In the genomic region with DNA sequence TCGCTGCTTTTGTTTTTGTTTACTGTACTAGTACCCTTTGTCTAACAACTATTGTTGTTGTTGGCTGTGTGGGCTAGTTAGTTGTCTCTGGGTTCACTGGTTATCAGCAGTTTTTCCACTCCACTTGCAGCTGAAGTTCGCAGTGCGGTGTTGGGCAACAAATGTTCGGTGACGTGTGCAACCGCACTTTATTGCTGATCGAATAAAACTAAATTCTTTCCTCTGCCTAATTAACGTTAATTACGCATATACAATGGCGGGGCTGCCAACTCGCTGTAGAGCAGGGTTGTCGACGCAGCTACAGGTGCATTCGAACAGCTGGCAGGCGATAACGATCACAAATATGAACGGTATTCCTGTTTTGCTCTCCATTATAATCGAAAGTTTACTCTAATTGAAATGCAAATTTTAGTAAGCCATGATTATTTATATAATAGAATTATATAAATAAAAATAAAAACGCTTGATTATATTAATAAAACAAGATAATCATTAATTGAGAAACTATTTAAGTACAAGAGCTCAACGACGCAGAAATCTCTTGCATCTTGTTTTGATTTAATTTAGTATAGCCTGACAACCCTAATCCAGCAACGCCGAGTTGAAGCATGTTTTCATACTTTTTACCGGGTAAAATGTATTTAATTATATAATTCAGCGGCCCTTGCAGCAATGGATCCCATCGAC, we compare ENCODE assay signal across 1 fruit fly cellular context.
A peak's percentile ranks its signal among the peaks of the same experiment; 100 is the strongest.
TF ChIP-seq lines count a peak whose summit lies in the region.

A gene (minus strand): TSS at position 276 of the 687 bp plus-strand sequence.
A gene (plus strand): TSS at position 566 of the 687 bp plus-strand sequence.
A gene (plus strand): TSS at position 566 of the 687 bp plus-strand sequence.

TF ChIP-seq in whole organism, embryonic, 481 proteins besides CTCF, POLR2A, EP300 and RAD21 (continued from another document):
- TF ChIP-seq CG11695 (GFP tag; IDR thresholded peaks at IDR 0.05; lab: Robert Waterston, UW), result peak; percentile 83
- TF ChIP-seq CG18476 (GFP tag; optimal IDR thresholded peaks at IDR 0.05; lab: Kevin White, UChicago), result peak; percentile 71
- no peak for TF ChIP-seq CG1603 (tag; optimal IDR thresholded peaks at IDR 0.05; lab: Kevin White, UChicago)
- peak; percentile 39 for TF ChIP-seq fu2 (GFP tag; optimal IDR thresholded peaks at IDR 0.05; lab: Kevin White, UChicago)
- TF ChIP-seq Mad (GFP tag; optimal IDR thresholded peaks at IDR 0.05; lab: Kevin White, UChicago), result peak; percentile 41
- peak; percentile 86 for TF ChIP-seq CG12104 (GFP tag; optimal IDR thresholded peaks at IDR 0.05; lab: Kevin White, UChicago)
- TF ChIP-seq unpg (GFP tag; optimal IDR thresholded peaks at IDR 0.05; lab: Kevin White, UChicago), result peak; percentile 94
- TF ChIP-seq CG9437 (GFP tag; optimal IDR thresholded peaks at IDR 0.05; lab: Kevin White, UChicago), result peak; percentile 83
- no peak for TF ChIP-seq crc (GFP tag; optimal IDR thresholded peaks at IDR 0.05; lab: Kevin White, UChicago)
- TF ChIP-seq oc (tag; optimal IDR thresholded peaks at IDR 0.05; lab: Kevin White, UChicago), result peak; percentile 84
- TF ChIP-seq CG8765 (GFP tag; IDR thresholded peaks at IDR 0.05; lab: Robert Waterston, UW), result 0 out of 2 replicates have a peak, but pooled peaks have one; percentile 54
- TF ChIP-seq Antp (GFP tag; optimal IDR thresholded peaks at IDR 0.05; lab: Kevin White, UChicago), result peak; percentile 39
- no peak for TF ChIP-seq crol (GFP tag; IDR thresholded peaks at IDR 0.05; lab: Robert Waterston, UW)
- TF ChIP-seq Usf (GFP tag; optimal IDR thresholded peaks at IDR 0.05; lab: Kevin White, UChicago), result peak; percentile 73
- peak; percentile 78 for TF ChIP-seq stc (GFP tag; IDR thresholded peaks at IDR 0.05; lab: Robert Waterston, UW)
- peak; percentile 65 for TF ChIP-seq mirr (GFP tag; optimal IDR thresholded peaks at IDR 0.05; lab: Kevin White, UChicago)
- TF ChIP-seq CG34376 (GFP tag; optimal IDR thresholded peaks at IDR 0.05; lab: Kevin White, UChicago), result peak; percentile 48
- TF ChIP-seq ranshi (GFP tag; IDR thresholded peaks at IDR 0.05; lab: Robert Waterston, UW), result peak; percentile 77; the same call in 1 of the 2 replicates
- peak; percentile 76 for TF ChIP-seq CG14050 (GFP tag; IDR thresholded peaks at IDR 0.05; lab: Robert Waterston, UW)
- peak; percentile 96 for TF ChIP-seq row (GFP tag; IDR thresholded peaks at IDR 0.05; lab: Robert Waterston, UW)
- TF ChIP-seq CG10274 (GFP tag; optimal IDR thresholded peaks at IDR 0.05; lab: Kevin White, UChicago), result no peak
- TF ChIP-seq sisA (GFP tag; IDR thresholded peaks at IDR 0.05; lab: Robert Waterston, UW), result peak; percentile 74
- TF ChIP-seq sob (GFP tag; IDR thresholded peaks at IDR 0.05; lab: Robert Waterston, UW), result peak; percentile 82
- TF ChIP-seq kah (GFP tag; optimal IDR thresholded peaks at IDR 0.05; lab: Kevin White, UChicago), result peak; percentile 87
- peak; percentile 72 for TF ChIP-seq Spps (tag; optimal IDR thresholded peaks at IDR 0.05; lab: Kevin White, UChicago)
- peak; percentile 84 for TF ChIP-seq CG30403 (GFP tag; optimal IDR thresholded peaks at IDR 0.05; lab: Kevin White, UChicago)
- TF ChIP-seq sug (tag; optimal IDR thresholded peaks at IDR 0.05; lab: Kevin White, UChicago), result peak; percentile 93
- TF ChIP-seq zfh2 (GFP tag; optimal IDR thresholded peaks at IDR 0.05; lab: Kevin White, UChicago), result no peak
- TF ChIP-seq zfh1 (GFP tag; IDR thresholded peaks at IDR 0.05; lab: Robert Waterston, UW), result peak; percentile 85
- TF ChIP-seq CG7963 (GFP tag; IDR thresholded peaks at IDR 0.05; lab: Robert Waterston, UW; ENCODE audit: partially characterized antibody), result no peak
- TF ChIP-seq Mes4 (GFP tag; optimal IDR thresholded peaks at IDR 0.05; lab: Kevin White, UChicago), result no peak
- peak; percentile 46; the same call in 1 of the 2 replicates for TF ChIP-seq Nf-YA (GFP tag; IDR thresholded peaks at IDR 0.05; lab: Robert Waterston, UW)
- peak; percentile 82 to 96 for TF ChIP-seq crp (GFP tag; optimal IDR thresholded peaks at IDR 0.05; lab: Kevin White, UChicago)
- TF ChIP-seq CG12744 (GFP tag; optimal IDR thresholded peaks at IDR 0.05; lab: Kevin White, UChicago), result peak; percentile 8
- TF ChIP-seq Doc3 (GFP tag; IDR thresholded peaks at IDR 0.05; lab: Robert Waterston, UW; ENCODE audit: partially characterized antibody), result no peak
- TF ChIP-seq HHEX (GFP tag; optimal IDR thresholded peaks at IDR 0.05; lab: Kevin White, UChicago), result peak; percentile 88
- TF ChIP-seq MBD-R2 (GFP tag; IDR thresholded peaks at IDR 0.05; lab: Robert Waterston, UW), result peak; percentile 84
- peak; percentile 62 for TF ChIP-seq Ets65A (GFP tag; lab: Kevin White, UChicago)
- no peak for TF ChIP-seq fd102C (GFP tag; optimal IDR thresholded peaks at IDR 0.05; lab: Kevin White, UChicago)
- peak; percentile 76 for TF ChIP-seq pzg (GFP tag; optimal IDR thresholded peaks at IDR 0.05; lab: Kevin White, UChicago)
- TF ChIP-seq ro (GFP tag; IDR thresholded peaks at IDR 0.05; lab: Robert Waterston, UW), result peak; percentile 63
- peak in 1 of 3 experiments; percentile 92 for TF ChIP-seq lola (GFP tag; optimal IDR thresholded peaks at IDR 0.05; lab: Kevin White, UChicago)
- peak; percentile 87; the same call in 2 of the 3 replicates for TF ChIP-seq so (GFP tag; IDR thresholded peaks at IDR 0.05; lab: Robert Waterston, UW)
- no peak for TF ChIP-seq tio (GFP tag; optimal IDR thresholded peaks at IDR 0.05; lab: Kevin White, UChicago)
- TF ChIP-seq D19B (GFP tag; optimal IDR thresholded peaks at IDR 0.05; lab: Kevin White, UChicago), result no peak
- no peak for TF ChIP-seq D (optimal IDR thresholded peaks at IDR 0.05; lab: Kevin White, UChicago)
- TF ChIP-seq D (GFP tag; optimal IDR thresholded peaks at IDR 0.05; lab: Kevin White, UChicago), result peak; percentile 83
- TF ChIP-seq dpn (GFP tag; optimal IDR thresholded peaks at IDR 0.05; lab: Kevin White, UChicago), result peak; percentile 24 to 87
- TF ChIP-seq scrt (GFP tag; optimal IDR thresholded peaks at IDR 0.05; lab: Kevin White, UChicago), result peak; percentile 92
- TF ChIP-seq Nf-YB (GFP tag; optimal IDR thresholded peaks at IDR 0.05; lab: Kevin White, UChicago), result peak; percentile 77
- TF ChIP-seq mld (GFP tag; IDR thresholded peaks at IDR 0.05; lab: Robert Waterston, UW; ENCODE audit: partially characterized antibody), result no peak
- TF ChIP-seq Dad (GFP tag; optimal IDR thresholded peaks at IDR 0.05; lab: Kevin White, UChicago), result peak; percentile 17
- TF ChIP-seq CG34224 (GFP tag; IDR thresholded peaks at IDR 0.05; lab: Robert Waterston, UW; ENCODE audit: partially characterized antibody), result no peak
- peak; percentile 71 for TF ChIP-seq CG11085 (GFP tag; IDR thresholded peaks at IDR 0.05; lab: Robert Waterston, UW)
- peak; percentile 82 for TF ChIP-seq Ada2b (GFP tag; IDR thresholded peaks at IDR 0.05; lab: Robert Waterston, UW)
- TF ChIP-seq CG6254 (GFP tag; optimal IDR thresholded peaks at IDR 0.05; lab: Kevin White, UChicago), result no peak
- TF ChIP-seq chinmo (GFP tag; IDR thresholded peaks at IDR 0.05; lab: Robert Waterston, UW; ENCODE audit: partially characterized antibody), result peak; percentile 88
- peak; percentile 88 for TF ChIP-seq CG8388 (GFP tag; optimal IDR thresholded peaks at IDR 0.05; lab: Kevin White, UChicago)
- TF ChIP-seq Tbp (GFP tag; optimal IDR thresholded peaks at IDR 0.05; lab: Kevin White, UChicago), result no peak
